Worm (Caenorhabditis elegans) whole organism, late embryonic: ENCODE results near the gene C14B9.2.

Experiments
- C08G9.2 ChIP-seq: sonication (generic microtip); optimal IDR thresholded peaks from 2 replicates; lab custom pipeline; 2016; ENCODE audit warnings: mild to moderate bottlenecking, missing genetic modification characterization, moderate library complexity, missing compliant biosample characterization
- C38D4.7 ChIP-seq: fragments of 200-800 bp; sonication (Bioruptor generic); optimal IDR thresholded peaks from 2 replicates; lab custom pipeline; 2018; ENCODE audit warnings: mild to moderate bottlenecking, missing genetic modification characterization, moderate library complexity, missing compliant biosample characterization
- Y22D7AL.16 ChIP-seq: sonication (generic microtip); optimal IDR thresholded peaks from 2 replicates; lab custom pipeline; 2016; ENCODE audit warnings: missing genetic modification characterization, missing compliant biosample characterization
- ama-1 ChIP-seq: fragments of 150-350 bp; optimal IDR thresholded peaks from 2 replicates; lab custom pipeline; 2014
- ceh-14 ChIP-seq: sonication (generic microtip); optimal IDR thresholded peaks from 2 replicates; lab custom pipeline; 2016; ENCODE audit warnings: missing genotype, missing genetic modification characterization, missing compliant biosample characterization
- ceh-18 ChIP-seq: sonication (generic microtip); optimal IDR thresholded peaks from 2 replicates; lab custom pipeline; 2016; ENCODE audit warnings: missing genetic modification characterization, missing compliant biosample characterization
- ceh-2 ChIP-seq: sonication (generic microtip); optimal IDR thresholded peaks from 2 replicates; lab custom pipeline; 2016; ENCODE audit warnings: missing genotype, missing genetic modification characterization, missing compliant biosample characterization
- ceh-24 ChIP-seq: sonication (generic microtip); optimal IDR thresholded peaks from 2 replicates; lab custom pipeline; 2016; ENCODE audit warnings: mild to moderate bottlenecking, missing genetic modification characterization, missing compliant biosample characterization
- ceh-30 ChIP-seq: fragments of 150-350 bp; optimal IDR thresholded peaks from 2 replicates; lab custom pipeline; 2014; ENCODE audit warnings: missing biosample characterization, missing genetic modification characterization
- ceh-31 ChIP-seq: sonication (generic microtip); optimal IDR thresholded peaks from 2 replicates; lab custom pipeline; 2016; ENCODE audit warnings: missing genetic modification characterization, missing compliant biosample characterization
- ceh-34 ChIP-seq: sonication (generic microtip); optimal IDR thresholded peaks from 2 replicates; lab custom pipeline; 2016; ENCODE audit warnings: mild to moderate bottlenecking, missing genetic modification characterization, missing compliant biosample characterization
- ceh-48 ChIP-seq: sonication (generic microtip); optimal IDR thresholded peaks from 2 replicates; lab custom pipeline; 2016; ENCODE audit warnings: missing genetic modification characterization, inconsistent platforms, missing compliant biosample characterization
- ceh-6 ChIP-seq: fragments of 200-800 bp; sonication (Bioruptor generic); optimal IDR thresholded peaks from 2 replicates; lab custom pipeline; 2018; ENCODE audit warnings: mild to moderate bottlenecking, missing genetic modification characterization, missing compliant biosample characterization
- ceh-9 ChIP-seq: sonication (generic microtip); optimal IDR thresholded peaks from 2 replicates; lab custom pipeline; 2016; ENCODE audit warnings: mild to moderate bottlenecking, missing genetic modification characterization, inconsistent platforms, missing compliant biosample characterization
- dve-1 ChIP-seq: sonication (generic microtip); optimal IDR thresholded peaks from 2 replicates; lab custom pipeline; 2017; ENCODE audit warnings: antibody characterized with exemption, mild to moderate bottlenecking, missing genetic modification characterization, missing compliant biosample characterization
- elt-2 ChIP-seq: sonication (generic microtip); optimal IDR thresholded peaks from 2 replicates; lab custom pipeline; 2016; ENCODE audit warnings: missing genetic modification reagents, missing genetic modification characterization, missing compliant biosample characterization
- elt-4 ChIP-seq: sonication (generic microtip); optimal IDR thresholded peaks from 2 replicates; lab custom pipeline; 2016; ENCODE audit warnings: missing genetic modification characterization, missing compliant biosample characterization
- eyg-1 ChIP-seq: sonication (generic microtip); optimal IDR thresholded peaks from 2 replicates; lab custom pipeline; 2016; ENCODE audit warnings: missing genotype, missing genetic modification characterization, missing compliant biosample characterization
- fax-1 ChIP-seq: sonication (generic microtip); optimal IDR thresholded peaks from 2 replicates; lab custom pipeline; 2016; ENCODE audit warnings: missing genotype, missing genetic modification characterization, missing compliant biosample characterization
- fkh-10 ChIP-seq: fragments of 150-350 bp; optimal IDR thresholded peaks from 2 replicates; lab custom pipeline; 2014; ENCODE audit warnings: missing biosample characterization, missing genetic modification reagents, missing genetic modification characterization
- fkh-6 ChIP-seq: sonication (generic microtip); optimal IDR thresholded peaks from 2 replicates; lab custom pipeline; 2016; ENCODE audit warnings: missing genetic modification characterization, missing compliant biosample characterization
- hlh-6 ChIP-seq: sonication (generic microtip); optimal IDR thresholded peaks from 2 replicates; lab custom pipeline; 2016; ENCODE audit warnings: missing genotype, missing genetic modification characterization, missing compliant biosample characterization
- lim-6 ChIP-seq: sonication (generic microtip); optimal IDR thresholded peaks from 2 replicates; lab custom pipeline; 2016; ENCODE audit warnings: missing genetic modification characterization, missing compliant biosample characterization
- lin-11 ChIP-seq: fragments of 200-800 bp; sonication (Bioruptor generic); optimal IDR thresholded peaks from 2 replicates; lab custom pipeline; 2018; ENCODE audit warnings: mild to moderate bottlenecking, missing genetic modification characterization, missing compliant biosample characterization
- madf-2 ChIP-seq: sonication (generic microtip); optimal IDR thresholded peaks from 2 replicates; lab custom pipeline; 2017; ENCODE audit warnings: missing genetic modification characterization, missing compliant biosample characterization
- nfya-1 ChIP-seq: sonication (generic microtip); optimal IDR thresholded peaks from 2 replicates; lab custom pipeline; 2017; ENCODE audit warnings: missing genetic modification characterization, mild to moderate bottlenecking, missing compliant biosample characterization, antibody characterized with exemption, moderate library complexity
- nhr-232 ChIP-seq: sonication (generic microtip); optimal IDR thresholded peaks from 2 replicates; lab custom pipeline; 2016; ENCODE audit warnings: missing genetic modification characterization, missing compliant biosample characterization
- pag-3 ChIP-seq: sonication (generic microtip); optimal IDR thresholded peaks from 2 replicates; lab custom pipeline; 2016; ENCODE audit warnings: missing compliant biosample characterization, missing genetic modification characterization, borderline replicate concordance
- pax-1 ChIP-seq: fragments of 150-350 bp; optimal IDR thresholded peaks from 2 replicates; lab custom pipeline; 2014; ENCODE audit warnings: missing biosample characterization, missing genetic modification characterization
- pha-4 ChIP-seq: fragments of 150-350 bp; optimal IDR thresholded peaks from 2 replicates; lab custom pipeline; 2018; ENCODE audit warnings: missing biosample characterization, missing genetic modification reagents, missing genetic modification characterization
- pqm-1 ChIP-seq: sonication (generic microtip); optimal IDR thresholded peaks from 2 replicates; lab custom pipeline; 2016; ENCODE audit warnings: missing genetic modification characterization, missing compliant biosample characterization
- ref-2 ChIP-seq: sonication (generic microtip); optimal IDR thresholded peaks from 2 replicates; lab custom pipeline; 2016; ENCODE audit warnings: missing genetic modification characterization, missing compliant biosample characterization
- rnt-1 ChIP-seq: sonication (generic microtip); optimal IDR thresholded peaks from 2 replicates; lab custom pipeline; 2016; ENCODE audit warnings: missing genetic modification characterization, missing compliant biosample characterization
- sdc-2 ChIP-seq: sonication (generic microtip); optimal IDR thresholded peaks from 2 replicates; lab custom pipeline; 2016; ENCODE audit warnings: missing genotype, missing genetic modification characterization, missing compliant biosample characterization
- sox-2 ChIP-seq: fragments of 200-800 bp; sonication (Bioruptor generic); IDR thresholded peaks from 2 replicates; pipeline ENCODE4 v1.3.6; 2022; ENCODE audit warnings: missing genetic modification reagents, missing genetic modification characterization, missing compliant biosample characterization
- sox-4 ChIP-seq: sonication (generic microtip); optimal IDR thresholded peaks from 2 replicates; lab custom pipeline; 2017; ENCODE audit warnings: mild to moderate bottlenecking, missing genetic modification characterization, inconsistent platforms, missing compliant biosample characterization
- tbx-2 ChIP-seq: sonication (generic microtip); optimal IDR thresholded peaks from 2 replicates; lab custom pipeline; 2016; ENCODE audit warnings: missing genetic modification characterization, missing compliant biosample characterization
- tbx-7 ChIP-seq: sonication (generic microtip); optimal IDR thresholded peaks from 2 replicates; lab custom pipeline; 2016; ENCODE audit warnings: missing genotype, missing genetic modification characterization, missing compliant biosample characterization
- unc-3 ChIP-seq, 2 experiments: fragments of 200-800 bp in 1 of 2; sonication (Bioruptor generic) in 1 of 2; sonication (generic microtip) in 1 of 2; conservative IDR thresholded peaks in 1 of 2; optimal IDR thresholded peaks in 1 of 2; 2 replicates each; pipeline versions ENCODE4 v1.3.6 to Lab custom; 2016 to 2022; ENCODE audit warnings: missing compliant biosample characterization in 2 of 2, missing genetic modification characterization in 2 of 2, missing genetic modification reagents in 1 of 2
- unc-42 ChIP-seq: sonication (generic microtip); optimal IDR thresholded peaks from 2 replicates; lab custom pipeline; 2016; ENCODE audit warnings: missing genotype, missing genetic modification characterization, missing compliant biosample characterization
- unc-55 ChIP-seq: sonication (generic microtip); optimal IDR thresholded peaks from 2 replicates; lab custom pipeline; 2017; ENCODE audit warnings: missing biosample characterization, missing genetic modification reagents, missing genetic modification characterization
- unc-86 ChIP-seq: sonication (generic microtip); optimal IDR thresholded peaks from 2 replicates; lab custom pipeline; 2016; ENCODE audit warnings: missing genetic modification characterization, missing compliant biosample characterization
- ztf-16 ChIP-seq: sonication (generic microtip); optimal IDR thresholded peaks from 2 replicates; lab custom pipeline; 2017; ENCODE audit warnings: missing genetic modification characterization, missing compliant biosample characterization

Gene C14B9.2

DNA sequence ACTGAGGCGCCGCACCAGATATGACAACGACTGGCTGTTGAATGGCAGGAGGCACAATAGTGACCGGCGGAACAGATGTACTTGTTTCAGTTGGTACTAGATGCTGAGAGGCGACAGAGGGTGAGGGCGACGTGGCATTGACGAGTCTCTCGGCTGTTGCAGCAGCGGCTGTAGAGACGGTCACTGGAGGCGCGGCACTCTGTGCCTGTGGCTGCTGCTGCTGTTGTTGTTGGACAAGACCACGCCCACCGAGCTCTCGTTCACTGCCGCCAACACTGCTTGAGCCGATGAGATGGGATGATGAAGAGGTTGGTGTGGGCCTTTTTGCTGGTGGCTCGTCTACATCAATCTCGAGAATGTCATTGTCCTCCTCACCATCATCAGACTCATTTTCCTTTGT lies 16.3 kb upstream of the C14B9.2 start:
- TF ChIP-seq ceh-14 (tag; lab: Kevin White, UChicago) (no peak), madf-2 (tag; lab: Kevin White, UChicago) (no peak)

ce11 chrIII:8121132-8121531 lies 12.3 kb upstream of the C14B9.2 start, which contains the start of gene gei-8:
TSS of gene gei-8 (minus strand) at chrIII:8121232.
- TF ChIP-seq ref-2 (tag; lab: Kevin White, UChicago) = no peak
- no peak for TF ChIP-seq sox-4 (tag; lab: Kevin White, UChicago)
- TF ChIP-seq fkh-10 (GFP tag; lab: Kevin White, UChicago) = no peak
- TF ChIP-seq ceh-6 (GFP tag; lab: Kevin White, UChicago) = no peak
- TF ChIP-seq C08G9.2 (tag; lab: Kevin White, UChicago) = no peak

DNA sequence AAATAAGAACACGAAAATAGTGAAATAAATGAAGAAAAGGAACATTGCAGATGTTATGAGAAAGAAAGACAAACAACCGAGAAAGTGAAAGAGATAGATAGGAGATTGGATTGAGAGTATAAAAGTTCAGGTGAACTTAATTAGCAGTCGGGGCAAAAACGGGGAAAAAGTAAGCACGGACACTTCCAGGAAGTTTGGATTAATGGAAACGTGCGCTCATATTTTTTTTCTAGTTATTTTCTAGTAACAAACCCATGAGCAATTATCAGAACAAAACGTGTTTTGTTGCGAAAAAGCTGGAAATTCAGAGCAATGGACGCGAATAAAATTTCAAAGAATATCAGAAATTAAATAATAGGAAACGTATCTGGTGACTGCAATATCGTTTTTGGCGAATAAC lies 11.5 kb upstream of the C14B9.2 start:
- no peak for TF ChIP-seq ceh-14 (tag; lab: Kevin White, UChicago)
- TF ChIP-seq C38D4.7 (GFP tag; lab: Kevin White, UChicago) = no peak
- TF ChIP-seq ceh-30 = no peak
- TF ChIP-seq unc-3 (GFP tag; conservative IDR thresholded peaks at IDR 0.05; lab: Robert Waterston, UW) = no peak
- TF ChIP-seq unc-3 (tag; optimal IDR thresholded peaks at IDR 0.05; lab: Kevin White, UChicago) = no peak
- no peak for TF ChIP-seq pha-4 (tag; lab: Kevin White, UChicago)
- no peak for TF ChIP-seq ceh-9 (tag; lab: Kevin White, UChicago)
- no peak for TF ChIP-seq nhr-232 (tag; lab: Kevin White, UChicago)
- no peak for TF ChIP-seq ceh-24 (tag; lab: Kevin White, UChicago)
- no peak for TF ChIP-seq pqm-1 (tag; lab: Kevin White, UChicago)
- TF ChIP-seq fkh-10 (GFP tag; lab: Kevin White, UChicago) = no peak
- no peak for TF ChIP-seq lin-11 (tag; lab: Kevin White, UChicago)
- TF ChIP-seq eyg-1 (tag; lab: Kevin White, UChicago) = no peak
- no peak for TF ChIP-seq unc-42 (tag; lab: Kevin White, UChicago)
- no peak for TF ChIP-seq elt-4
- TF ChIP-seq tbx-7 (tag; lab: Kevin White, UChicago) = no peak
- no peak for TF ChIP-seq fkh-6 (tag; lab: Kevin White, UChicago)
- TF ChIP-seq fax-1 (tag; lab: Kevin White, UChicago) = no peak
- no peak for TF ChIP-seq tbx-2 (tag; lab: Kevin White, UChicago)
- no peak for TF ChIP-seq unc-55
- TF ChIP-seq pag-3 (tag; lab: Kevin White, UChicago) = no peak

ce11 chrIII:8124323-8124722 lies 9.1 kb upstream of the C14B9.2 start:
- no peak for TF ChIP-seq Y22D7AL.16
- no peak for TF ChIP-seq ztf-16 (tag; lab: Kevin White, UChicago)
- TF ChIP-seq ceh-31 (tag; lab: Kevin White, UChicago) = peak; percentile 46
- TF ChIP-seq ama-1 (lab: Kevin White, UChicago) = no peak
- TF ChIP-seq pqm-1 (tag; lab: Kevin White, UChicago) = no peak
- TF ChIP-seq tbx-2 (tag; lab: Kevin White, UChicago) = peak; percentile 13
- TF ChIP-seq pax-1 = peak; percentile 66
- TF ChIP-seq sox-2 = peak; percentile 7; the same call in 1 of the 2 replicates
- peak; percentile 17 for TF ChIP-seq rnt-1
- peak; percentile 71 for TF ChIP-seq nfya-1 (tag; lab: Kevin White, UChicago)
- peak; percentile 41 for TF ChIP-seq unc-42 (tag; lab: Kevin White, UChicago)

DNA sequence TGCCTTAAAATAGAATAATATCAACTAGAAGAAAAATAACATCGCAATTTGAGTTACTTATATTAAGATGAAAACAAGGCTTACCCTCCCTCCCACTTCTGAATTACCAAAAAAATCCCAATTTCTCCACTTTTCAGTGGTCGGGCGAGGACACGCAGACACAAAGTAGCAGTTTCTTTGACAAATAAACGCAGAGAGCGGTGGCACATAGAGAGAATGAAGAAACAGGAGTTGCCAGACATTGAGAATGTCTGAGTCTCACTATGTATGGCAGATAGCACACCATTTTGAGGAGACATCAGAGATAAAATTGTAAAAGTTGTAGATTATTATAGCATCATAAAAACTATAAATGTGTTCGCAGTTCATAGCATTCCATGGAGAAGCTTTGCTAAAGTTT lies 8.2 kb upstream of the C14B9.2 start:
- TF ChIP-seq dve-1 (tag; lab: Kevin White, UChicago) (peak; percentile 10), ceh-34 (no peak), C38D4.7 (GFP tag; lab: Kevin White, UChicago) (no peak), hlh-6 (tag; lab: Kevin White, UChicago) (no peak), nfya-1 (tag; lab: Kevin White, UChicago) (peak; percentile 63), ceh-24 (tag; lab: Kevin White, UChicago) (no peak), tbx-2 (tag; lab: Kevin White, UChicago) (peak; percentile 30), lin-11 (tag; lab: Kevin White, UChicago) (no peak), elt-2 (tag; lab: Kevin White, UChicago) (peak; percentile 18), unc-86 (tag; lab: Kevin White, UChicago) (no peak), lim-6 (tag; lab: Kevin White, UChicago) (no peak), sdc-2 (no peak), ceh-2 (tag; lab: Kevin White, UChicago) (no peak), ceh-18 (tag; lab: Kevin White, UChicago) (no peak), ceh-6 (GFP tag; lab: Kevin White, UChicago) (no peak), ceh-48 (tag; lab: Kevin White, UChicago) (no peak)
- TF ChIP-seq, all 69 proteins: peak for 4
